Worm (Caenorhabditis elegans) whole organism, L3 larva: ENCODE measurements around the gene ubc-1.

Experiments used
- egl-27 ChIP-seq: sonication (generic microtip); optimal IDR thresholded peaks from 4 replicates; lab custom pipeline; 2017; ENCODE audit warnings: missing biosample characterization, missing genetic modification reagents, missing genetic modification characterization
- eor-1 ChIP-seq, 2 experiments: fragments of 150-350 bp; optimal IDR thresholded peaks; 2 replicates each; lab custom pipeline; 2014 to 2018; ENCODE audit warnings: missing biosample characterization in 2 of 2, missing genetic modification characterization in 2 of 2
- jun-1 ChIP-seq: fragments of 150-350 bp; optimal IDR thresholded peaks from 2 replicates; lab custom pipeline; 2014; ENCODE audit warnings: missing biosample characterization, missing genetic modification reagents, missing genetic modification characterization
- lin-39 ChIP-seq: fragments of 150-350 bp; optimal IDR thresholded peaks from 2 replicates; lab custom pipeline; 2018; ENCODE audit warnings: missing biosample characterization, missing genetic modification reagents, missing genetic modification characterization
- mdl-1 ChIP-seq: fragments of 150-350 bp; optimal IDR thresholded peaks from 2 replicates; lab custom pipeline; 2014; ENCODE audit warnings: missing biosample characterization, missing genetic modification characterization
- nfya-1 ChIP-seq: sonication (generic microtip); optimal IDR thresholded peaks from 2 replicates; lab custom pipeline; 2017; ENCODE audit warnings: missing genetic modification characterization, mild to moderate bottlenecking, missing compliant biosample characterization, antibody characterized with exemption, moderate library complexity; ENCODE audit not compliant: insufficient read depth
- nhr-25 ChIP-seq: sonication (generic microtip); optimal IDR thresholded peaks from 2 replicates; lab custom pipeline; 2017; ENCODE audit warnings: missing biosample characterization, missing genetic modification characterization
- pqm-1 ChIP-seq: fragments of 150-350 bp; optimal IDR thresholded peaks from 2 replicates; lab custom pipeline; 2017; ENCODE audit warnings: missing biosample characterization, missing genetic modification characterization, inconsistent platforms
- skn-1 ChIP-seq: fragments of 150-350 bp; optimal IDR thresholded peaks from 2 replicates; lab custom pipeline; 2014; ENCODE audit warnings: missing biosample characterization, missing genetic modification characterization
- unc-62 ChIP-seq: fragments of 150-350 bp; sonication (generic microtip); optimal IDR thresholded peaks from 4 replicates; lab custom pipeline; 2014; ENCODE audit warnings: missing biosample characterization, missing genetic modification reagents, missing genetic modification characterization
- ztf-4 ChIP-seq: fragments of 150-350 bp; optimal IDR thresholded peaks from 2 replicates; lab custom pipeline; 2014; ENCODE audit warnings: missing biosample characterization, missing genetic modification characterization

- TF ChIP-seq skn-1 (tag; lab: Kevin White, UChicago) (no peak), lin-39 (tag; lab: Kevin White, UChicago) (no peak), ztf-4 (no peak), eor-1 (tag; optimal IDR thresholded peaks at IDR 0.05; lab: Kevin White, UChicago) (no peak), egl-27 (tag; lab: Kevin White, UChicago) (no peak), nhr-25 (tag; lab: Kevin White, UChicago) (no peak), unc-62 (GFP tag; lab: Kevin White, UChicago) (no peak), nfya-1 (tag; lab: Kevin White, UChicago) (no peak), pqm-1 (tag; lab: Kevin White, UChicago) (no peak), jun-1 (tag; lab: Kevin White, UChicago) (no peak), mdl-1 (tag; lab: Kevin White, UChicago) (no peak)
Measured at ce11 chrIV:4082599-4082998, 20.2 kb upstream of the ubc-1 start.
